Worm (Caenorhabditis elegans) whole organism, early embryonic: Measurements from ENCODE around the gene fbxc-53.

Experiments
- B0310.2 ChIP-seq: sonication (generic microtip); optimal IDR thresholded peaks from 2 replicates; lab custom pipeline; 2016; ENCODE audit warnings: mild to moderate bottlenecking, missing genetic modification characterization, missing compliant biosample characterization
- ama-1 ChIP-seq: fragments of 150-350 bp; optimal IDR thresholded peaks from 2 replicates; lab custom pipeline; 2014
- ets-7 ChIP-seq: sonication (generic microtip); optimal IDR thresholded peaks from 2 replicates; lab custom pipeline; 2016; ENCODE audit warnings: missing genotype, missing genetic modification characterization, missing compliant biosample characterization
- scrt-1 ChIP-seq: fragments of 200-800 bp; sonication (Bioruptor generic); IDR thresholded peaks from 2 replicates; pipeline ENCODE4 v1.3.6; 2022; ENCODE audit warnings: missing genetic modification characterization, missing compliant biosample characterization
- tra-4 ChIP-seq: sonication (generic microtip); optimal IDR thresholded peaks from 2 replicates; lab custom pipeline; 2017; ENCODE audit warnings: missing genetic modification characterization, missing compliant biosample characterization

- TF ChIP-seq tra-4 (tag; lab: Kevin White, UChicago) (no peak), ama-1 (lab: Kevin White, UChicago) (no peak), scrt-1 (GFP tag; lab: Robert Waterston, UW) (no peak), ets-7 (tag; lab: Kevin White, UChicago) (no peak), B0310.2 (tag; lab: Kevin White, UChicago) (no peak)
These were observed 11.5 kb upstream of the fbxc-53 start, which contains the start of gene srx-104 for ce11 chrII:3699591-3699990.
